Fruit fly (Drosophila melanogaster): ENCODE data around the gene Mcm10.
A peak's percentile ranks its signal among the peaks of the same experiment; 100 is the strongest.

The Mcm10 gene

DNA sequence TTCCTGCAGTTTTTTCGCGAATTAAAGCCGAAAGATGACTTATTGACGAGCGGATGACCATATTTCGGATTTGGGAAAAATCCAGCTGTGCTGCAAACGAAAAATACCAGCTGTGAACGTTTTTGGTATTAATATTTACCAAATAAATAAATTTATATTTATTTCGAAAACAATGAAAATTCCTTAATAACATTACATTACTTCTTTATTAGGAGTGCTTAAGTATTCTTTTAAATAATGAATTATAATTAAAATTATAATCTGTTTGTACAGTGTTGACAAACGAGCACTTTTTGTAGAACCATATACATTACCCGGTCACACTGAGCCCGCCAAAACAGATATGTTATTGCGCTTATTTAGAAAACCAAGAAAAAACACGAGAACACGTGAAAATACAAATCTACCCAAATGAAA lies at the start of gene Mcm10, which contains the start of gene bur:
Gene Mcm10, plus strand, starts transcription at position 319 of the 417 bp plus-strand sequence.
Gene bur, minus strand, starts transcription at position 69 of the 417 bp plus-strand sequence.
- TF ChIP-seq CG11696 (GFP tag; IDR thresholded peaks at IDR 0.05) (no peak), HLH54F (GFP tag; optimal IDR thresholded peaks at IDR 0.05) (no peak), CG8290 (GFP tag; optimal IDR thresholded peaks at IDR 0.05) (peak; percentile 60), CG8290 (tag; optimal IDR thresholded peaks at IDR 0.05) (no peak), fd102C (GFP tag; optimal IDR thresholded peaks at IDR 0.05) (no peak), CG10979 (tag; optimal IDR thresholded peaks at IDR 0.05) (peak; percentile 11), Optix (GFP tag; IDR thresholded peaks at IDR 0.05) (no peak), CG3838 (GFP tag; optimal IDR thresholded peaks at IDR 0.05) (no peak), cg (GFP tag; optimal IDR thresholded peaks at IDR 0.05) (no peak), gfzf (GFP tag; optimal IDR thresholded peaks at IDR 0.05) (peak; percentile 69), CG2116 (GFP tag; optimal IDR thresholded peaks at IDR 0.05) (peak; percentile 52), YL-1 (GFP tag; optimal IDR thresholded peaks at IDR 0.05) (peak; percentile 26), Dfd (GFP tag; optimal IDR thresholded peaks at IDR 0.05) (no peak), Kr (GFP tag; optimal IDR thresholded peaks at IDR 0.05) (no peak), psq (GFP tag; optimal IDR thresholded peaks at IDR 0.05) (no peak), zen (tag; optimal IDR thresholded peaks at IDR 0.05) (peak; percentile 53), Hr51 (GFP tag; optimal IDR thresholded peaks at IDR 0.05) (no peak), Meics (GFP tag; optimal IDR thresholded peaks at IDR 0.05) (no peak), Sin3A (optimal IDR thresholded peaks at IDR 0.05) (peak; percentile 18), CG17568 (GFP tag; optimal IDR thresholded peaks at IDR 0.05) (no peak), tll (GFP tag; optimal IDR thresholded peaks at IDR 0.05) (peak in 1 of 2 experiments; percentile 97), CG9876 (GFP tag; optimal IDR thresholded peaks at IDR 0.05) (no peak), E2f2 (GFP tag; IDR thresholded peaks at IDR 0.05) (peak; percentile 91), hkb (optimal IDR thresholded peaks at IDR 0.05) (peak; percentile 40), hkb (GFP tag; IDR thresholded peaks at IDR 0.05) (no peak), CG15514 (GFP tag; optimal IDR thresholded peaks at IDR 0.05) (peak; percentile 82), CG12391 (tag; optimal IDR thresholded peaks at IDR 0.05) (peak; percentile 65), Lhr (GFP tag; optimal IDR thresholded peaks at IDR 0.05) (peak; percentile 62), phol (tag; optimal IDR thresholded peaks at IDR 0.05) (peak; percentile 45), CG7271 (tag; optimal IDR thresholded peaks at IDR 0.05) (peak; percentile 16), CG18599 (GFP tag; optimal IDR thresholded peaks at IDR 0.05) (no peak), CG10267 (tag; optimal IDR thresholded peaks at IDR 0.05) (peak; percentile 98), pzg (GFP tag; optimal IDR thresholded peaks at IDR 0.05) (peak; percentile 59), Dp (GFP tag; optimal IDR thresholded peaks at IDR 0.05) (peak; percentile 87), mirr (GFP tag; optimal IDR thresholded peaks at IDR 0.05) (no peak), Taf1 (GFP tag; IDR thresholded peaks at IDR 0.05) (no peak), Fer1 (GFP tag; optimal IDR thresholded peaks at IDR 0.05) (no peak), CG30020 (tag; optimal IDR thresholded peaks at IDR 0.05) (peak; percentile 62), CG10274 (GFP tag; optimal IDR thresholded peaks at IDR 0.05) (no peak), CG30403 (GFP tag; optimal IDR thresholded peaks at IDR 0.05) (peak; percentile 25), abd-A (tag; optimal IDR thresholded peaks at IDR 0.05) (no peak), CG12659 (GFP tag; optimal IDR thresholded peaks at IDR 0.05) (peak; percentile 65), Sry-β (GFP tag; optimal IDR thresholded peaks at IDR 0.05) (no peak), BEAF-32 (GFP tag; optimal IDR thresholded peaks at IDR 0.05) (peak; percentile 28), Ets97D (GFP tag; optimal IDR thresholded peaks at IDR 0.05) (peak; percentile 40), Hr3 (GFP tag; optimal IDR thresholded peaks at IDR 0.05) (peak; percentile 13), kah (GFP tag; optimal IDR thresholded peaks at IDR 0.05) (no peak), CG4424 (GFP tag; optimal IDR thresholded peaks at IDR 0.05) (peak; percentile 6), Opbp (GFP tag; IDR thresholded peaks at IDR 0.05; ENCODE audit: partially characterized antibody) (0 out of 3 replicates have a peak, but pooled peaks have one; percentile 7), Hr78 (GFP tag; optimal IDR thresholded peaks at IDR 0.05) (no peak)
